Fruit fly (Drosophila melanogaster) whole organism, adult: Measurements from ENCODE around the gene CG5334.
A peak's percentile ranks its signal among the peaks of the same experiment; 100 is the strongest.

ENCODE experiments used
- CG11617 ChIP-seq: fragments of 200-800 bp; sonication (Bioruptor generic); optimal IDR thresholded peaks from 2 replicates; lab custom pipeline; 2017; ENCODE audit warnings: mild to moderate bottlenecking, missing biosample characterization, missing genetic modification reagents, missing genetic modification characterization
- CG12768 ChIP-seq: fragments of 200-800 bp; sonication (Bioruptor generic); optimal IDR thresholded peaks from 2 replicates; lab custom pipeline; 2017; ENCODE audit warnings: missing biosample characterization, missing genetic modification characterization, mild to moderate bottlenecking, moderate library complexity, missing genetic modification reagents
- CG14711 ChIP-seq: fragments of 200-800 bp; sonication (Bioruptor generic); optimal IDR thresholded peaks from 2 replicates; lab custom pipeline; 2018; ENCODE audit warnings: missing biosample characterization, mild to moderate bottlenecking, missing genetic modification characterization, moderate library complexity
- CG1620 ChIP-seq: fragments of 200-800 bp; sonication (Bioruptor generic); optimal IDR thresholded peaks from 2 replicates; lab custom pipeline; 2016; ENCODE audit warnings: missing biosample characterization, missing genetic modification characterization
- CG33017 ChIP-seq: fragments of 200-800 bp; sonication (Bioruptor generic); optimal IDR thresholded peaks from 2 replicates; lab custom pipeline; 2018; ENCODE audit warnings: missing biosample characterization, mild to moderate bottlenecking, missing genetic modification characterization, moderate library complexity
- CG5204 ChIP-seq: fragments of 200-800 bp; sonication (Bioruptor generic); optimal IDR thresholded peaks from 2 replicates; lab custom pipeline; 2016; ENCODE audit warnings: missing biosample characterization, missing genetic modification characterization
- CG7045 ChIP-seq: fragments of 200-800 bp; sonication (Bioruptor generic); optimal IDR thresholded peaks from 2 replicates; lab custom pipeline; 2017; ENCODE audit warnings: missing biosample characterization, mild to moderate bottlenecking, missing genetic modification characterization
- CG7101 ChIP-seq: fragments of 200-800 bp; sonication (Bioruptor generic); optimal IDR thresholded peaks from 2 replicates; lab custom pipeline; 2018; ENCODE audit warnings: missing biosample characterization, mild to moderate bottlenecking, missing genetic modification characterization, moderate library complexity
- Clk ChIP-seq: fragments of 200-800 bp; sonication (Bioruptor generic); optimal IDR thresholded peaks from 2 replicates; lab custom pipeline; 2017; ENCODE audit warnings: missing biosample characterization, missing genetic modification characterization
- Crg-1 ChIP-seq: fragments of 200-800 bp; sonication (Bioruptor generic); optimal IDR thresholded peaks from 2 replicates; lab custom pipeline; 2016; ENCODE audit warnings: missing biosample characterization, missing genetic modification characterization
- Hr96 ChIP-seq: fragments of 200-800 bp; sonication (Bioruptor generic); optimal IDR thresholded peaks from 2 replicates; lab custom pipeline; 2016; ENCODE audit warnings: missing biosample characterization, missing genetic modification characterization
- Mnt ChIP-seq: fragments of 200-800 bp; sonication (Bioruptor generic); optimal IDR thresholded peaks from 2 replicates; lab custom pipeline; 2016; ENCODE audit warnings: missing biosample characterization, mild to moderate bottlenecking, missing genetic modification characterization
- bab1 ChIP-seq: fragments of 200-800 bp; sonication (Bioruptor generic); optimal IDR thresholded peaks from 3 replicates; lab custom pipeline; 2019; ENCODE audit warnings: missing biosample characterization, mild to moderate bottlenecking, missing genetic modification characterization, moderate library complexity
- cic ChIP-seq: fragments of 200-800 bp; sonication (Bioruptor generic); optimal IDR thresholded peaks from 2 replicates; lab custom pipeline; 2017; ENCODE audit warnings: missing biosample characterization, mild to moderate bottlenecking, missing genetic modification characterization, moderate library complexity
- cnc ChIP-seq, 2 experiments: fragments of >200 bp; optimal IDR thresholded peaks; 2 replicates each; lab custom pipeline; 2017
- kay ChIP-seq: fragments of 200-800 bp; sonication (Bioruptor generic); peaks from one replicate; lab custom pipeline; 2016; ENCODE audit warnings: missing biosample characterization, missing genetic modification characterization, borderline replicate concordance
- ovo ChIP-seq: fragments of 200-800 bp; sonication (Bioruptor generic); optimal IDR thresholded peaks from 2 replicates; lab custom pipeline; 2016; ENCODE audit warnings: missing biosample characterization, missing genetic modification characterization
- pad ChIP-seq: fragments of 200-800 bp; sonication (Bioruptor generic); optimal IDR thresholded peaks from 3 replicates; lab custom pipeline; 2017; ENCODE audit warnings: missing biosample characterization, missing genetic modification characterization, mild to moderate bottlenecking, moderate library complexity, missing genetic modification reagents
- tj ChIP-seq: fragments of 200-800 bp; sonication (Bioruptor generic); optimal IDR thresholded peaks from 3 replicates; lab custom pipeline; 2017; ENCODE audit warnings: missing biosample characterization, mild to moderate bottlenecking, missing genetic modification characterization, moderate library complexity
- toe ChIP-seq: fragments of 200-800 bp; sonication (Bioruptor generic); optimal IDR thresholded peaks from 2 replicates; lab custom pipeline; 2016; ENCODE audit warnings: missing biosample characterization, missing genetic modification characterization

CG5334 gene

dm6 chrX:14775008-14775407, at the start of gene CG5334:
Gene CG5334 (plus strand): TSS chrX:14775308.
- TF ChIP-seq Mnt (no peak), CG5204 (no peak), pad (GFP tag; lab: Kevin White, UChicago) (no peak), Crg-1 (GFP tag; lab: Kevin White, UChicago) (no peak)

dm6 chrX:14727580-14727979, 47.5 kb upstream of the CG5334 start:
- TF ChIP-seq cic (GFP tag; lab: Kevin White, UChicago) (no peak), toe (GFP tag; lab: Kevin White, UChicago) (no peak), CG11617 (no peak), pad (GFP tag; lab: Kevin White, UChicago) (no peak), ovo (GFP tag; lab: Kevin White, UChicago) (no peak), bab1 (GFP tag; lab: Kevin White, UChicago) (no peak), Mnt (no peak)

DNA sequence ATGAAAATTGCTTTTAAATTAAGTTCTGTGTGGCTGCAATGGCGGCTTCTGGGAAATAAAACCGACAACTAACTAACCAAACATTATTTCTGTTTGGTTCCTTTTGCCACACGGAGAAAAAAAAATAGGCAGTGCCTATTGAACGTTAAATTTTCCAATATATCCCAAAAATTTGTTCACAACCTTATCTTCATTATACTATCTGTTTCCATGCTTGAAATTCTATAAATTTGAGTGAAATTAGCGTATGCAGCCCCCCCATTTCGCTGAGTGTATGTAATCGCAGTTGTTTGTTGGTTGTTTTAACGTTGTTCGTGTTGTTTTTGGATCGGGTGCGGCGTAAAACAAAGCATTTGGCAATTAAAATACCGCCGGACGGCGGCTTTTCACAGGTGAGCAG, 36.7 kb upstream of the CG5334 start:
- TF ChIP-seq tj (GFP tag; lab: Kevin White, UChicago) (no peak), Hr96 (GFP tag; lab: Kevin White, UChicago) (no peak), toe (GFP tag; lab: Kevin White, UChicago) (no peak)

- TF ChIP-seq CG12768 (GFP tag; lab: Kevin White, UChicago) (no peak), CG5204 (no peak), kay (GFP tag; lab: Kevin White, UChicago) (peak; percentile 7), CG1620 (GFP tag; lab: Kevin White, UChicago) (no peak)
These were observed 31.3 kb upstream of the CG5334 start for dm6 chrX:14743819-14744218.

dm6 chrX:14749086-14749874, 25.8 kb upstream of the CG5334 start, which contains the start of gene NetB:
Gene NetB (minus strand): TSS chrX:14749376.
- TF ChIP-seq ovo (GFP tag; lab: Kevin White, UChicago): no peak
- TF ChIP-seq toe (GFP tag; lab: Kevin White, UChicago): no peak
- no peak for TF ChIP-seq cic (GFP tag; lab: Kevin White, UChicago)
- no peak for TF ChIP-seq CG1620 (GFP tag; lab: Kevin White, UChicago)
- no peak for TF ChIP-seq CG12768 (GFP tag; lab: Kevin White, UChicago)
- no peak for TF ChIP-seq Mnt
- no peak for TF ChIP-seq Hr96 (GFP tag; lab: Kevin White, UChicago)

dm6 chrX:14750448-14750847, 24.7 kb upstream of the CG5334 start:
- TF ChIP-seq bab1 (GFP tag; lab: Kevin White, UChicago) (no peak), CG12768 (GFP tag; lab: Kevin White, UChicago) (no peak), cic (GFP tag; lab: Kevin White, UChicago) (no peak), CG7045 (GFP tag; lab: Kevin White, UChicago) (no peak), CG1620 (GFP tag; lab: Kevin White, UChicago) (no peak), Hr96 (GFP tag; lab: Kevin White, UChicago) (no peak), CG11617 (no peak), pad (GFP tag; lab: Kevin White, UChicago) (no peak), kay (GFP tag; lab: Kevin White, UChicago) (no peak), cnc (optimal IDR thresholded peaks at IDR 0.05; lab: Kevin White, UChicago) (no peak), CG7101 (no peak), CG5204 (no peak), CG14711 (tag; lab: Kevin White, UChicago) (no peak), Crg-1 (GFP tag; lab: Kevin White, UChicago) (no peak), CG33017 (no peak)

DNA sequence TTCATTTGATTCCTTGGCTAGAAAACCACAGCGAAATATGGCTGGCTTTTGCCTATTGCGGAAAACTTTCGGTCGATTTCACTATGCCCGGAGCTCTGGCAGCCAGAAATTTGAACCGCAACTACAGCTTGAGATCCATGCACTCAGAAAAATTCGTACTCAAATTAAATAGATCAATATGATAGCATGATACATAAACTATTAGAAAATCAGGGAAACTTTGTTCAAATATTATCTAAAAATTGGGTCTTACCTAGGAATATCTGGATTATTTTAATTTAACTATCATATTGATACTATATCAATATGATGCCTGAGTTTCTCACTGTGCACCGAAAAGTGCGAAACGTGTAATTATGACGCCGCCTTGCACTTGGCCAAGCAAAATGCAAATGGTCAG, 23.9 kb upstream of the CG5334 start:
- TF ChIP-seq CG7045 (GFP tag; lab: Kevin White, UChicago): no peak
- TF ChIP-seq toe (GFP tag; lab: Kevin White, UChicago): no peak
- no peak for TF ChIP-seq kay (GFP tag; lab: Kevin White, UChicago)
- TF ChIP-seq ovo (GFP tag; lab: Kevin White, UChicago): no peak
- TF ChIP-seq cic (GFP tag; lab: Kevin White, UChicago): no peak
- no peak for TF ChIP-seq tj (GFP tag; lab: Kevin White, UChicago)
- TF ChIP-seq CG7101: no peak
- TF ChIP-seq bab1 (GFP tag; lab: Kevin White, UChicago): no peak
- TF ChIP-seq CG11617: no peak
- no peak for TF ChIP-seq CG5204
- no peak for TF ChIP-seq Crg-1 (GFP tag; lab: Kevin White, UChicago)
- TF ChIP-seq Clk (GFP tag; lab: Kevin White, UChicago): no peak
- no peak for TF ChIP-seq CG14711 (tag; lab: Kevin White, UChicago)
- no peak for TF ChIP-seq CG33017
- no peak for TF ChIP-seq cnc (optimal IDR thresholded peaks at IDR 0.05; lab: Kevin White, UChicago)
- no peak for TF ChIP-seq CG1620 (GFP tag; lab: Kevin White, UChicago)
- TF ChIP-seq CG12768 (GFP tag; lab: Kevin White, UChicago): no peak
